Worm (Caenorhabditis elegans): ENCODE measurements around the gene B0432.14.

Gene B0432.14

DNA sequence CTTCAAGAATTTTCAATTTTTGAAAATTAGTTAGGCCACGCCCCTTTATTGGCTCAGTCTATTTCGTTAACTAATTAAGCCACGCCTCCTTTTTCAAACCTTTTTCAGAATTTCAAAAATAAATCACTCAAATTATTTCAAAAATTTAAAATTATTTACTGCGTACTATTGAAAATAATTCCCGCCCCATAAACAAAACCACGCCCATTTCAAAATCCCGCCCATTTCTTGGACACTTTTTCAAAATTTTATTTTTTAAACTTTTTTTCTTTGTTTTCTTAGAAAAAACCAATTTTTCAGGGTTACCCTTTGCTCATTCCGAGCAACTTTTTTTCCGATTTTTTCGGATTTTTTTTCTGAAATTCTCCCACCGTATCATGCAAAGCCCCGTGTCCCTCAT, at the start of gene B0432.14:
B0432.14 (plus strand) TSS at position 301 of the 400 bp plus-strand sequence.
- TF ChIP-seq unc-39 (tag; optimal IDR thresholded peaks at IDR 0.05) (no peak), mls-2 (tag; optimal IDR thresholded peaks at IDR 0.05) (no peak), blmp-1 (tag; optimal IDR thresholded peaks at IDR 0.05) (no peak), bed-3 (GFP tag; optimal IDR thresholded peaks at IDR 0.05) (no peak), pha-4 (tag; optimal IDR thresholded peaks at IDR 0.05) (no peak), cnd-1 (tag; optimal IDR thresholded peaks at IDR 0.05) (no peak), ceh-83 (GFP tag; optimal IDR thresholded peaks at IDR 0.05) (no peak), unc-120 (tag; optimal IDR thresholded peaks at IDR 0.05; ENCODE audit: poor library complexity, severe bottlenecking) (no peak), sptf-1 (tag; optimal IDR thresholded peaks at IDR 0.05) (no peak), lsy-2 (tag; optimal IDR thresholded peaks at IDR 0.05) (no peak), hlh-1 (tag; optimal IDR thresholded peaks at IDR 0.05) (no peak), elt-1 (tag; optimal IDR thresholded peaks at IDR 0.05; ENCODE audit: borderline replicate concordance, insufficient read depth) (no peak), ceh-43 (GFP tag; optimal IDR thresholded peaks at IDR 0.05) (no peak), ztf-11 (tag; optimal IDR thresholded peaks at IDR 0.05) (no peak), nhr-2 (tag; optimal IDR thresholded peaks at IDR 0.05) (no peak), snpc-4 (tag; optimal IDR thresholded peaks at IDR 0.05) (no peak), mab-5 (tag; optimal IDR thresholded peaks at IDR 0.05) (no peak)

DNA sequence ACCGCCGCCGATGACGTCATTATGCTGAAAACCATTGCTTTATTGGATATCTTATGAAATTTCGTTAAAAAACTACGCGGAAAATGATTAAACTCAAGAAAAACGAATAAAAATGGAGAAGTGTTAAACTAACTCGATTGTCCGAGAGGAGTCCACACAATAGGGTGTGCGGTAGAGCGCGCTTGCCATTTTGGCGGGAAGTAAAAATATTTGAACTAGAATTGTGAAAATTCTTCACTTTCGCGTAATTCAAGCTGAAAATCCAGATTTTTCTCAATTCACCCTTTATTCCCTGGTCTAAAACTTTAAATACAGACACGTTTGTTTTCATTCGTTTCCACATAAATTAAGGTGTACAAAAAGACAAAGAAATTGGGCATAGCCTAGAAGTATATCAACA, 47.6 kb upstream of the B0432.14 start, which contains the start of gene F48A11.4:
F48A11.4 (minus strand) TSS at position 24 of the 400 bp plus-strand sequence.
- no peak for TF ChIP-seq sem-2 (GFP tag; optimal IDR thresholded peaks at IDR 0.05)
- peak; percentile 52 for TF ChIP-seq zip-8 (tag; optimal IDR thresholded peaks at IDR 0.05)
- TF ChIP-seq blmp-1 (tag; optimal IDR thresholded peaks at IDR 0.05), result no peak
- TF ChIP-seq nhr-28 (tag; optimal IDR thresholded peaks at IDR 0.05), result no peak
- TF ChIP-seq ces-1 (GFP tag; optimal IDR thresholded peaks at IDR 0.05), result peak; percentile 68
- TF ChIP-seq mls-2 (tag; optimal IDR thresholded peaks at IDR 0.05), result peak; percentile 29
- TF ChIP-seq nhr-76 (tag; optimal IDR thresholded peaks at IDR 0.05), result no peak
- peak; percentile 4 for TF ChIP-seq tbx-8 (GFP tag; optimal IDR thresholded peaks at IDR 0.05)
- TF ChIP-seq flh-1 (GFP tag; optimal IDR thresholded peaks at IDR 0.05), result no peak
- TF ChIP-seq ceh-43 (GFP tag; optimal IDR thresholded peaks at IDR 0.05), result no peak
- peak; percentile 46 for TF ChIP-seq drap-1 (GFP tag; optimal IDR thresholded peaks at IDR 0.05)
- TF ChIP-seq mab-5 (tag; optimal IDR thresholded peaks at IDR 0.05), result no peak
- TF ChIP-seq ceh-83 (GFP tag; optimal IDR thresholded peaks at IDR 0.05), result peak; percentile 39
- peak; percentile 84 for TF ChIP-seq lsy-2 (tag; optimal IDR thresholded peaks at IDR 0.05)
- peak; percentile 92 for TF ChIP-seq pha-4 (tag; optimal IDR thresholded peaks at IDR 0.05)
- TF ChIP-seq nhr-2 (tag; optimal IDR thresholded peaks at IDR 0.05), result peak; percentile 44
- TF ChIP-seq cnd-1 (tag; optimal IDR thresholded peaks at IDR 0.05), result peak; percentile 31
- peak; percentile 32 for TF ChIP-seq unc-62 (GFP tag; optimal IDR thresholded peaks at IDR 0.05)
- TF ChIP-seq mep-1 (tag; optimal IDR thresholded peaks at IDR 0.05), result peak; percentile 86
- no peak for TF ChIP-seq elt-1 (tag; optimal IDR thresholded peaks at IDR 0.05; ENCODE audit: borderline replicate concordance, insufficient read depth)
- no peak for TF ChIP-seq unc-39 (tag; optimal IDR thresholded peaks at IDR 0.05)
- peak; percentile 63 for TF ChIP-seq ceh-39 (tag; optimal IDR thresholded peaks at IDR 0.05)
- TF ChIP-seq unc-120 (tag; optimal IDR thresholded peaks at IDR 0.05; ENCODE audit: poor library complexity, severe bottlenecking), result peak; percentile 1
- no peak for TF ChIP-seq hlh-1 (tag; optimal IDR thresholded peaks at IDR 0.05)
- no peak for TF ChIP-seq elt-3 (tag; optimal IDR thresholded peaks at IDR 0.05)
- peak; percentile 21 for TF ChIP-seq ztf-11 (tag; optimal IDR thresholded peaks at IDR 0.05)
- peak; percentile 46 for TF ChIP-seq M03D4.4 (tag; optimal IDR thresholded peaks at IDR 0.05)
- no peak for TF ChIP-seq lin-32 (GFP tag; optimal IDR thresholded peaks at IDR 0.05)
- no peak for TF ChIP-seq ham-2 (GFP tag; optimal IDR thresholded peaks at IDR 0.05)
- peak; percentile 91 for TF ChIP-seq lin-13 (tag; optimal IDR thresholded peaks at IDR 0.05)
- no peak for TF ChIP-seq nhr-12 (tag; optimal IDR thresholded peaks at IDR 0.05)
- no peak for TF ChIP-seq bed-3 (GFP tag; optimal IDR thresholded peaks at IDR 0.05)
- TF ChIP-seq sptf-1 (tag; optimal IDR thresholded peaks at IDR 0.05), result peak; percentile 79
- peak; percentile 89 for TF ChIP-seq nhr-237 (tag; optimal IDR thresholded peaks at IDR 0.05)
- TF ChIP-seq snpc-4 (tag; optimal IDR thresholded peaks at IDR 0.05), result no peak

DNA sequence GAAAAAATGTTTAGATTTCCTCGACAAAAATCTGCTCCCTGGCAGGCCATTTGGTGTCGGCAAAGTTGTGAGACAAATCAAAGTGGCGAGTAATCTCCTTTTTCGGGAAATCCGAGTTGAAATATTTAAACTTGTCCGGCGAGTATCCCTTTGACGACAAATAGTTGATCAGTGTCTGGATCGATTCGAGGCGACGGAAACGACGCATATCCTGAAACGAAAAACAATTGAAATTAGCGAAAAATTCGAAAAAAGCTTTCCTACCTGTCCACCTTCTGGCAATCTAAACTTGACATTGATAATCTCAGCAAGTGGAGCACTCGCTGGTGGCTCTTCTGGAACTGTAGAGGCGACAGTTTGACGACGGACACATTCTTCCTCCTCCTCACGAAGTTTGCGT, 46.8 kb upstream of the B0432.14 start:
- no peak for TF ChIP-seq unc-120 (tag; optimal IDR thresholded peaks at IDR 0.05; ENCODE audit: poor library complexity, severe bottlenecking)
- TF ChIP-seq lin-13 (tag; optimal IDR thresholded peaks at IDR 0.05), result no peak
- no peak for TF ChIP-seq blmp-1 (tag; optimal IDR thresholded peaks at IDR 0.05)
- TF ChIP-seq nhr-237 (tag; optimal IDR thresholded peaks at IDR 0.05), result no peak

Measured in whole organism, mixed stage, embryonic.